Worm (Caenorhabditis elegans) whole organism, young adult: ENCODE data around the gene Y54G2A.49.

Experiments
- B0019.2 ChIP-seq: fragments of 200-800 bp; sonication (Bioruptor generic); conservative IDR thresholded peaks from 2 replicates; pipeline ENCODE4 v1.3.6; 2022; ENCODE audit warnings: missing genetic modification reagents, missing genetic modification characterization, missing compliant biosample characterization
- B0336.3 ChIP-seq: fragments of 200-800 bp; sonication (Bioruptor generic); IDR thresholded peaks from 2 replicates; pipeline ENCODE4 v1.3.6; 2022; ENCODE audit warnings: missing genetic modification characterization, missing compliant biosample characterization
- C06A6.2 ChIP-seq: fragments of 200-800 bp; sonication (Bioruptor generic); conservative IDR thresholded peaks from 2 replicates; pipeline ENCODE4 v1.3.6; 2022; ENCODE audit warnings: missing genetic modification characterization, missing compliant biosample characterization
- C17E4.6 ChIP-seq: fragments of 200-800 bp; sonication (Bioruptor generic); IDR thresholded peaks from 2 replicates; pipeline ENCODE4 v1.3.6; 2022; ENCODE audit warnings: missing genetic modification reagents, missing genetic modification characterization, missing compliant biosample characterization
- F37B4.10 ChIP-seq: fragments of 200-800 bp; sonication (Bioruptor generic); IDR thresholded peaks from 2 replicates; pipeline ENCODE4 v1.3.6; 2022; ENCODE audit warnings: missing genetic modification characterization, missing compliant biosample characterization
- F39B2.1 ChIP-seq: fragments of 200-800 bp; sonication (Bioruptor generic); IDR thresholded peaks from 2 replicates; pipeline ENCODE4 v1.3.6; 2022; ENCODE audit warnings: missing genetic modification reagents, missing genetic modification characterization, missing compliant biosample characterization
- T26A5.8 ChIP-seq: sonication (generic microtip); optimal IDR thresholded peaks from 2 replicates; lab custom pipeline; 2016; ENCODE audit warnings: missing genetic modification characterization, missing compliant biosample characterization
- Y56A3A.18 ChIP-seq: fragments of 200-800 bp; sonication (Bioruptor generic); IDR thresholded peaks from 2 replicates; pipeline ENCODE4 v1.3.6; 2022; ENCODE audit warnings: missing genetic modification reagents, missing genetic modification characterization, missing compliant biosample characterization
- Y79H2A.3 ChIP-seq: fragments of 200-800 bp; sonication (Bioruptor generic); conservative IDR thresholded peaks from 2 replicates; pipeline ENCODE4 v1.3.6; 2022; ENCODE audit warnings: missing genetic modification reagents, missing genetic modification characterization, missing compliant biosample characterization
- ZK185.1 ChIP-seq: sonication (generic microtip); optimal IDR thresholded peaks from 2 replicates; lab custom pipeline; 2016; ENCODE audit warnings: mild to moderate bottlenecking, missing genetic modification characterization, missing compliant biosample characterization; ENCODE audit not compliant: poor library complexity, severe bottlenecking
- akir-1 ChIP-seq: fragments of 200-800 bp; sonication (Bioruptor generic); optimal IDR thresholded peaks from 2 replicates; lab custom pipeline; 2018; ENCODE audit warnings: mild to moderate bottlenecking, missing genetic modification characterization, moderate library complexity, missing compliant biosample characterization
- aptf-3 ChIP-seq: fragments of 200-800 bp; sonication (Bioruptor generic); IDR thresholded peaks from 2 replicates; pipeline ENCODE4 v1.3.6; 2022; ENCODE audit warnings: missing genetic modification characterization, missing compliant biosample characterization
- attf-3 ChIP-seq: fragments of 200-800 bp; sonication (Bioruptor generic); conservative IDR thresholded peaks from 2 replicates; pipeline ENCODE4 v1.3.6; 2022; ENCODE audit warnings: missing genetic modification reagents, missing genetic modification characterization, missing compliant biosample characterization
- ccch-3 ChIP-seq: fragments of 200-800 bp; sonication (Bioruptor generic); optimal IDR thresholded peaks from 2 replicates; lab custom pipeline; 2018; ENCODE audit warnings: mild to moderate bottlenecking, missing genetic modification characterization, missing compliant biosample characterization
- cebp-1 ChIP-seq, 2 experiments: fragments of 200-800 bp in 1 of 2; sonication (Bioruptor generic) in 1 of 2; sonication (generic microtip) in 1 of 2; IDR thresholded peaks in 1 of 2; optimal IDR thresholded peaks in 1 of 2; 2 replicates each; pipeline versions ENCODE4 v1.3.6 to Lab custom; 2017 to 2022; ENCODE audit warnings: missing compliant biosample characterization in 2 of 2, missing genetic modification characterization in 2 of 2, mild to moderate bottlenecking in 1 of 2, missing genetic modification reagents in 1 of 2, moderate library complexity in 1 of 2
- ceh-58 ChIP-seq: fragments of 200-800 bp; sonication (Bioruptor generic); IDR thresholded peaks from 2 replicates; pipeline ENCODE4 v1.3.6; 2022; ENCODE audit warnings: missing genetic modification characterization, missing compliant biosample characterization
- dpl-1 ChIP-seq: fragments of 150-350 bp; optimal IDR thresholded peaks from 2 replicates; lab custom pipeline; 2014; ENCODE audit warnings: missing biosample characterization, missing genetic modification reagents, missing genetic modification characterization
- egrh-3 ChIP-seq: fragments of 200-800 bp; sonication (Bioruptor generic); IDR thresholded peaks from 2 replicates; pipeline ENCODE4 v1.3.6; 2022; ENCODE audit warnings: missing genetic modification reagents, missing genetic modification characterization, missing compliant biosample characterization
- ets-4 ChIP-seq: fragments of 200-800 bp; sonication (Bioruptor generic); optimal IDR thresholded peaks from 2 replicates; lab custom pipeline; 2018; ENCODE audit warnings: mild to moderate bottlenecking, missing genetic modification characterization, missing compliant biosample characterization
- him-1 ChIP-seq: sonication (generic microtip); optimal IDR thresholded peaks from 2 replicates; lab custom pipeline; 2016; ENCODE audit warnings: missing genotype, missing genetic modification reagents, missing genetic modification characterization, missing compliant biosample characterization
- hsf-1 ChIP-seq: fragments of 200-800 bp; sonication (Bioruptor generic); IDR thresholded peaks from 2 replicates; pipeline ENCODE4 v1.3.6; 2022; ENCODE audit warnings: missing genetic modification reagents, missing genetic modification characterization, missing compliant biosample characterization
- let-607 ChIP-seq, 2 experiments: fragments of 200-800 bp in 1 of 2; sonication (Bioruptor generic) in 1 of 2; sonication (generic microtip) in 1 of 2; optimal IDR thresholded peaks; 2 replicates each; lab custom pipeline; 2016 to 2018; ENCODE audit warnings: mild to moderate bottlenecking in 2 of 2, missing compliant biosample characterization in 2 of 2, missing genetic modification characterization in 2 of 2, moderate library complexity in 2 of 2, missing genotype in 1 of 2
- lin-35 ChIP-seq, 3 experiments: fragments of 150-350 bp in 2 of 3; sonication (generic microtip) in 1 of 3; optimal IDR thresholded peaks; 2 replicates each; lab custom pipeline; 2014 to 2018; ENCODE audit warnings: missing biosample characterization in 3 of 3, missing genetic modification characterization in 3 of 3, missing genetic modification reagents in 3 of 3
- lin-54 ChIP-seq: fragments of 200-800 bp; sonication (Bioruptor generic); optimal IDR thresholded peaks from 2 replicates; lab custom pipeline; 2018; ENCODE audit warnings: mild to moderate bottlenecking, missing genetic modification characterization, missing compliant biosample characterization
- madf-10 ChIP-seq: sonication (generic microtip); optimal IDR thresholded peaks from 2 replicates; lab custom pipeline; 2016; ENCODE audit warnings: mild to moderate bottlenecking, missing genetic modification characterization, missing compliant biosample characterization
- madf-3 ChIP-seq: fragments of 200-800 bp; sonication (Bioruptor generic); IDR thresholded peaks from 2 replicates; pipeline ENCODE4 v1.3.6; 2022; ENCODE audit warnings: missing genetic modification reagents, missing genetic modification characterization, missing compliant biosample characterization
- madf-8 ChIP-seq: fragments of 200-800 bp; sonication (Bioruptor generic); conservative IDR thresholded peaks from 2 replicates; pipeline ENCODE4 v1.3.6; 2022; ENCODE audit warnings: missing genetic modification reagents, missing genetic modification characterization, missing compliant biosample characterization
- mcd-1 ChIP-seq: fragments of 200-800 bp; sonication (Bioruptor generic); IDR thresholded peaks from 2 replicates; pipeline ENCODE4 v1.3.6; 2022; ENCODE audit warnings: missing genetic modification reagents, missing genetic modification characterization, missing compliant biosample characterization
- rpc-1 ChIP-seq, 2 experiments: fragments of 150-350 bp in 1 of 2; sonication (generic microtip) in 1 of 2; optimal IDR thresholded peaks; 2 replicates each; lab custom pipeline; 2014 to 2018; ENCODE audit warnings: missing biosample characterization in 1 of 2, missing genetic modification characterization in 1 of 2, missing genetic modification reagents in 1 of 2, missing genotype in 1 of 2
- snpc-1.3 ChIP-seq: sonication (generic microtip); optimal IDR thresholded peaks from 2 replicates; lab custom pipeline; 2017; ENCODE audit warnings: missing genetic modification characterization, mild to moderate bottlenecking, missing compliant biosample characterization, antibody characterized with exemption, moderate library complexity, missing genotype, missing genetic modification reagents; ENCODE audit not compliant: insufficient read depth
- snpc-4 ChIP-seq, 5 experiments: fragments of 150-350 bp in 1 of 5; sonication (generic microtip) in 4 of 5; optimal IDR thresholded peaks; 2 replicates each; lab custom pipeline; 2014 to 2018; ENCODE audit warnings: missing genetic modification characterization in 5 of 5, missing biosample characterization in 3 of 5, antibody characterized with exemption in 2 of 5, mild to moderate bottlenecking in 2 of 5, missing compliant biosample characterization in 2 of 5, missing genotype in 2 of 5, moderate library complexity in 2 of 5, missing genetic modification reagents in 1 of 5
- tbx-9 ChIP-seq: sonication (generic microtip); optimal IDR thresholded peaks from 2 replicates; lab custom pipeline; 2016; ENCODE audit warnings: borderline replicate concordance, missing genetic modification characterization, inconsistent platforms, missing compliant biosample characterization
- zfh-2 ChIP-seq: fragments of 200-800 bp; sonication (Bioruptor generic); conservative IDR thresholded peaks from 2 replicates; pipeline ENCODE4 v1.3.6; 2022; ENCODE audit warnings: missing genetic modification reagents, missing genetic modification characterization, missing compliant biosample characterization
- zim-3 ChIP-seq: sonication (generic microtip); optimal IDR thresholded peaks from 2 replicates; lab custom pipeline; 2017; ENCODE audit warnings: mild to moderate bottlenecking, missing genetic modification characterization, moderate library complexity, missing compliant biosample characterization
- ztf-28 ChIP-seq: fragments of 200-800 bp; sonication (Bioruptor generic); IDR thresholded peaks from 2 replicates; pipeline ENCODE4 v1.3.6; 2022; ENCODE audit warnings: missing genetic modification reagents, missing genetic modification characterization, missing compliant biosample characterization

Y54G2A.49 gene

ce11 chrIV:2890401-2890952, 37.4 kb upstream of the Y54G2A.49 start, which contains the start of the genes nprt-1 and dib-1:
nprt-1 (minus strand) TSS chrIV:2890451.
dib-1 (plus strand) TSS chrIV:2890882.
- TF ChIP-seq Y56A3A.18 (GFP tag; lab: Robert Waterston, UW), result no peak
- TF ChIP-seq lin-35 (GFP tag; optimal IDR thresholded peaks at IDR 0.05; lab: Kevin White, UChicago), result peak in 1 of 3 experiments; percentile 88
- no peak for TF ChIP-seq tbx-9
- peak; percentile 96 for TF ChIP-seq attf-3 (GFP tag; lab: Robert Waterston, UW)
- no peak for TF ChIP-seq snpc-1.3 (tag; lab: Kevin White, UChicago)
- TF ChIP-seq him-1 (tag; lab: Kevin White, UChicago), result no peak
- TF ChIP-seq mcd-1 (GFP tag; lab: Robert Waterston, UW), result peak; percentile 43; the same call in 1 of the 2 replicates
- TF ChIP-seq lin-54 (GFP tag; lab: Kevin White, UChicago), result peak; percentile 54
- TF ChIP-seq dpl-1 (GFP tag; lab: Kevin White, UChicago), result peak; percentile 17
- TF ChIP-seq zfh-2 (GFP tag; lab: Robert Waterston, UW), result no peak
- no peak for TF ChIP-seq ets-4
- no peak for TF ChIP-seq cebp-1 (GFP tag; IDR thresholded peaks at IDR 0.05; lab: Robert Waterston, UW)
- TF ChIP-seq cebp-1 (tag; optimal IDR thresholded peaks at IDR 0.05; lab: Kevin White, UChicago), result peak; percentile 12
- TF ChIP-seq B0336.3, result no peak

- TF ChIP-seq zim-3 (tag; lab: Kevin White, UChicago) (peak; percentile 29), lin-35 (GFP tag; optimal IDR thresholded peaks at IDR 0.05; lab: Kevin White, UChicago) (no peak), zfh-2 (GFP tag; lab: Robert Waterston, UW) (peak; percentile 90), egrh-3 (peak; percentile 78; the same call in 1 of the 2 replicates), mcd-1 (GFP tag; lab: Robert Waterston, UW) (0 out of 2 replicates have a peak, but pooled peaks have one; percentile 25)
These were observed 35.5 kb upstream of the Y54G2A.49 start for ce11 chrIV:2888496-2889101.

DNA sequence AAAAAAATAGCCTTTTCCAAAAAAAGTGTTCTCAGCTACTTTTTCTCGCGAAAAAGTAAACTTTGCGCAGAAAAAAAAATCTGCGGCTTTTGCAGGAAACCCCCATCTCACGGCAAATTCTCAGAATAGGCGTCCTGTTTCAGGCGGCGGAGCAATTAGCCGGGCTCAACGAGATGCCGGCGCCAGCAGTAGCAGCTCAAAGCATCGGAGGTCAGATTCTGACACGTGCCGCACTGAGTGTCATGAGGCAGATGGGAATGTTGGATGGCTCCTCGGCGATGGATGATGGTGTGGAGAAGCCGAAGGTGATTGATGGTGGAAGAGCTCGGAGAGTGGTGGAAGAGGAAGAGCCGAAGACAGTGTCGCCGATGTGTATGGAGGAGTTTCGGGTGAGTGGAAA, 34.2 kb upstream of the Y54G2A.49 start:
- TF ChIP-seq ccch-3 (GFP tag; lab: Kevin White, UChicago) (no peak), snpc-4 (GFP tag; optimal IDR thresholded peaks at IDR 0.05; lab: Kevin White, UChicago) (no peak), snpc-4 (tag; optimal IDR thresholded peaks at IDR 0.05; lab: Kevin White, UChicago) (no peak), Y79H2A.3 (GFP tag; lab: Robert Waterston, UW) (no peak), mcd-1 (GFP tag; lab: Robert Waterston, UW) (0 out of 2 replicates have a peak, but pooled peaks have one; percentile 18), C17E4.6 (GFP tag; lab: Robert Waterston, UW) (no peak), ZK185.1 (no peak), Y56A3A.18 (GFP tag; lab: Robert Waterston, UW) (no peak), B0019.2 (GFP tag; lab: Robert Waterston, UW) (no peak), ztf-28 (GFP tag; lab: Robert Waterston, UW) (no peak), tbx-9 (no peak), let-607 (tag; optimal IDR thresholded peaks at IDR 0.05; lab: Kevin White, UChicago) (no peak), rpc-1 (optimal IDR thresholded peaks at IDR 0.05; lab: Kevin White, UChicago) (no peak), rpc-1 (tag; optimal IDR thresholded peaks at IDR 0.05; lab: Kevin White, UChicago) (no peak), zfh-2 (GFP tag; lab: Robert Waterston, UW) (peak; percentile 77), madf-10 (tag; lab: Kevin White, UChicago) (no peak), akir-1 (GFP tag; lab: Kevin White, UChicago) (no peak), madf-8 (GFP tag; lab: Robert Waterston, UW) (no peak), egrh-3 (peak; percentile 22; the same call in 1 of the 2 replicates), madf-3 (GFP tag; lab: Robert Waterston, UW) (no peak), hsf-1 (GFP tag; lab: Robert Waterston, UW) (peak; percentile 15; the same call in 1 of the 2 replicates), F39B2.1 (GFP tag; lab: Robert Waterston, UW) (no peak), T26A5.8 (tag; lab: Kevin White, UChicago) (no peak), aptf-3 (GFP tag; lab: Robert Waterston, UW) (no peak), C06A6.2 (GFP tag; lab: Robert Waterston, UW) (no peak), zim-3 (tag; lab: Kevin White, UChicago) (no peak), ceh-58 (GFP tag; lab: Robert Waterston, UW) (no peak), F37B4.10 (GFP tag; lab: Robert Waterston, UW) (0 out of 2 replicates have a peak, but pooled peaks have one; percentile 11)
